Worm (Caenorhabditis elegans) whole organism, young adult: Measurements from ENCODE around the gene acdh-11.

Source experiments
- atf-7 ChIP-seq: sonication (generic microtip); optimal IDR thresholded peaks from 2 replicates; lab custom pipeline; 2017; ENCODE audit warnings: mild to moderate bottlenecking, missing genetic modification characterization, missing compliant biosample characterization
- ztf-25 ChIP-seq: fragments of 200-800 bp; sonication (Bioruptor generic); IDR thresholded peaks from 2 replicates; pipeline ENCODE4 v1.3.6; 2022; ENCODE audit warnings: missing genetic modification reagents, missing genetic modification characterization, missing compliant biosample characterization

ce11 chrIII:10615166-10615565 lies 49.1 kb downstream of the acdh-11 start, which contains the start of gene mrpl-22:
- TF ChIP-seq atf-7 (tag; lab: Kevin White, UChicago) (no peak), ztf-25 (GFP tag; lab: Robert Waterston, UW) (no peak)
